Worm (Caenorhabditis elegans) whole organism, early embryonic: ENCODE results near the gene gur-3.

Experiments used
- F13C5.2 ChIP-seq: sonication (generic microtip); optimal IDR thresholded peaks from 2 replicates; lab custom pipeline; 2017; ENCODE audit warnings: mild to moderate bottlenecking, missing genetic modification characterization, inconsistent platforms, missing compliant biosample characterization
- ama-1 ChIP-seq: fragments of 150-350 bp; optimal IDR thresholded peaks from 2 replicates; lab custom pipeline; 2014
- hmbx-1 ChIP-seq: sonication (generic microtip); optimal IDR thresholded peaks from 2 replicates; lab custom pipeline; 2016; ENCODE audit warnings: mild to moderate bottlenecking, missing genetic modification characterization, missing compliant biosample characterization
- hnd-1 ChIP-seq: sonication (generic microtip); optimal IDR thresholded peaks from 2 replicates; lab custom pipeline; 2016; ENCODE audit warnings: missing genetic modification characterization, missing compliant biosample characterization
- scrt-1 ChIP-seq: fragments of 200-800 bp; sonication (Bioruptor generic); IDR thresholded peaks from 2 replicates; pipeline ENCODE4 v1.3.6; 2022; ENCODE audit warnings: missing genetic modification characterization, missing compliant biosample characterization
- tbx-37 ChIP-seq: fragments of 200-800 bp; sonication (Bioruptor generic); conservative IDR thresholded peaks from 2 replicates; pipeline ENCODE4 v1.3.6; 2022; ENCODE audit warnings: missing genetic modification reagents, missing genetic modification characterization, missing compliant biosample characterization

DNA sequence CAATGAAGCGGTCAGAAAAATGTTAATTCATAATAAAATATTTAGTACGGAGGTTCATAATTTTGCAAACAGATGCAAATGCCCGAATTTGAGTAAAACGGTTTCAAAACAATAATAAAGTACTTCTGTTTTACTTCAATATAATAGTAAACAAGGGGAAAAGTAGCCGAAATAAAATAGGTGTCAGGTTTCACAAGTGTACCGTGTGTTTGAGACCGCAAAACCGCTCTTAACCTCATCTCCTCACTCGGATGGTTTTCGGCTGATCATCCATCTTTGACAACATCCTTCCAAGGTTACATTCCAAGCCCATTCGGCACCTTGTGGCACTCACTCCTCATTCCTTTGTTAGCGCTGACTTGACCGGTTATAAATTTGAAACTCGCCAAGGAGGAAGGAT is 31.3 kb upstream of the gur-3 start:
- TF ChIP-seq ama-1 (lab: Kevin White, UChicago): no peak
- TF ChIP-seq tbx-37 (GFP tag; lab: Robert Waterston, UW): no peak
- no peak for TF ChIP-seq scrt-1
- TF ChIP-seq hmbx-1 (tag; lab: Kevin White, UChicago): no peak
- no peak for TF ChIP-seq hnd-1
- TF ChIP-seq F13C5.2 (tag; lab: Kevin White, UChicago): no peak
